Fruit fly (Drosophila melanogaster): ENCODE measurements around the gene psd.

Gene psd

dm6 chr2L:5986094-5986493 is 21.3 kb upstream of the psd start, which contains the start of gene ifc (continued):
- TF ChIP-seq CG11695 (GFP tag; IDR thresholded peaks at IDR 0.05), result no peak
- TF ChIP-seq Ets97D (GFP tag; optimal IDR thresholded peaks at IDR 0.05), result peak; percentile 91
- no peak for TF ChIP-seq CG2889 (GFP tag; IDR thresholded peaks at IDR 0.05)
- TF ChIP-seq pros (GFP tag; optimal IDR thresholded peaks at IDR 0.05), result no peak

- TF ChIP-seq CG3163 (GFP tag; optimal IDR thresholded peaks at IDR 0.05) (peak; percentile 50), CG15479 (GFP tag; optimal IDR thresholded peaks at IDR 0.05) (peak; percentile 67), CG34376 (GFP tag; optimal IDR thresholded peaks at IDR 0.05) (no peak), CG5953 (GFP tag; IDR thresholded peaks at IDR 0.05) (no peak), cad (GFP tag; optimal IDR thresholded peaks at IDR 0.05) (peak; percentile 11), CG30020 (tag; optimal IDR thresholded peaks at IDR 0.05) (no peak), CG11696 (GFP tag; IDR thresholded peaks at IDR 0.05) (no peak), nom (GFP tag; optimal IDR thresholded peaks at IDR 0.05) (peak; percentile 38), sd (tag; optimal IDR thresholded peaks at IDR 0.05) (peak; percentile 8), Trl (optimal IDR thresholded peaks at IDR 0.05) (peak; percentile 20 to 73), Trl (GFP tag; optimal IDR thresholded peaks at IDR 0.05) (no peak), pros (GFP tag; optimal IDR thresholded peaks at IDR 0.05) (peak; percentile 58), Ets65A (GFP tag) (no peak)
Observed at dm6 chr2L:5983236-5983635, 18.5 kb upstream of the psd start.

- peak in 1 of 2 experiments; percentile 14 for TF ChIP-seq chif (GFP tag; optimal IDR thresholded peaks at IDR 0.05)
- peak; percentile 30 for TF ChIP-seq NfI (GFP tag; optimal IDR thresholded peaks at IDR 0.05)
- peak; percentile 14 for TF ChIP-seq pros (GFP tag; optimal IDR thresholded peaks at IDR 0.05)
- TF ChIP-seq CG31388 (GFP tag; optimal IDR thresholded peaks at IDR 0.05), result no peak
- peak; percentile 13 for TF ChIP-seq gsb-n (tag; optimal IDR thresholded peaks at IDR 0.05)
- TF ChIP-seq Spps (tag; optimal IDR thresholded peaks at IDR 0.05), result no peak
- TF ChIP-seq CG3995 (GFP tag; optimal IDR thresholded peaks at IDR 0.05), result peak; percentile 91
- TF ChIP-seq sob (GFP tag; IDR thresholded peaks at IDR 0.05), result no peak
- TF ChIP-seq Dref (GFP tag; IDR thresholded peaks at IDR 0.05), result no peak
- no peak for TF ChIP-seq cato (GFP tag; optimal IDR thresholded peaks at IDR 0.05; ENCODE audit: borderline replicate concordance)
- no peak for TF ChIP-seq zfh1 (GFP tag; IDR thresholded peaks at IDR 0.05)
- TF ChIP-seq knrl (GFP tag; IDR thresholded peaks at IDR 0.05; ENCODE audit: partially characterized antibody), result no peak
- no peak for TF ChIP-seq slbo (GFP tag; IDR thresholded peaks at IDR 0.05)
- no peak for TF ChIP-seq rib (GFP tag; IDR thresholded peaks at IDR 0.05)
- no peak for TF ChIP-seq CG17802 (tag; optimal IDR thresholded peaks at IDR 0.05)
- TF ChIP-seq CG16815 (GFP tag; optimal IDR thresholded peaks at IDR 0.05), result no peak
- TF ChIP-seq vnd (GFP tag; IDR thresholded peaks at IDR 0.05; ENCODE audit: partially characterized antibody), result no peak
- TF ChIP-seq ci (GFP tag; IDR thresholded peaks at IDR 0.05), result no peak
- no peak for TF ChIP-seq CG15011 (GFP tag; optimal IDR thresholded peaks at IDR 0.05)
- TF ChIP-seq CG4328 (GFP tag; optimal IDR thresholded peaks at IDR 0.05), result peak; percentile 60
- peak; percentile 33 for TF ChIP-seq CG1233 (GFP tag; optimal IDR thresholded peaks at IDR 0.05)
- TF ChIP-seq CG4820 (GFP tag; optimal IDR thresholded peaks at IDR 0.05), result no peak
- TF ChIP-seq CG4730 (GFP tag; IDR thresholded peaks at IDR 0.05), result no peak
- TF ChIP-seq fd96Cb (tag; optimal IDR thresholded peaks at IDR 0.05), result no peak
- no peak for TF ChIP-seq Oaz (GFP tag; IDR thresholded peaks at IDR 0.05)
- TF ChIP-seq Dip3 (GFP tag; optimal IDR thresholded peaks at IDR 0.05), result peak; percentile 69
- peak; percentile 20 for TF ChIP-seq CrebB (tag; optimal IDR thresholded peaks at IDR 0.05)
- TF ChIP-seq inv (GFP tag; IDR thresholded peaks at IDR 0.05; ENCODE audit: partially characterized antibody), result no peak
- peak; percentile 10 for TF ChIP-seq HLH54F (GFP tag; optimal IDR thresholded peaks at IDR 0.05)
- peak; percentile 16 for TF ChIP-seq dmrt99B (tag; optimal IDR thresholded peaks at IDR 0.05)
- peak; percentile 51 for TF ChIP-seq stwl (tag; optimal IDR thresholded peaks at IDR 0.05)
- no peak for TF ChIP-seq TFAM (GFP tag; optimal IDR thresholded peaks at IDR 0.05)
- no peak for TF ChIP-seq Usf (GFP tag; optimal IDR thresholded peaks at IDR 0.05)
Observed at dm6 chr2L:5982334-5982987, 17.7 kb upstream of the psd start.

Data from whole organism, embryonic.